Fruit fly (Drosophila melanogaster) whole organism, embryonic: ENCODE results near the gene Lerp.

Experiments used
- CG10274 ChIP-seq: fragments of 200-800 bp; sonication (Bioruptor generic); optimal IDR thresholded peaks from 3 replicates; lab custom pipeline; 2017; ENCODE audit warnings: missing biosample characterization, mild to moderate bottlenecking, missing genetic modification characterization
- CG10565 ChIP-seq: fragments of 200-800 bp; sonication (Bioruptor generic); optimal IDR thresholded peaks from 3 replicates; lab custom pipeline; 2016; ENCODE audit warnings: missing biosample characterization, mild to moderate bottlenecking, missing genetic modification characterization
- CG12104 ChIP-seq: fragments of 200-800 bp; sonication (Bioruptor generic); optimal IDR thresholded peaks from 3 replicates; lab custom pipeline; 2016; ENCODE audit warnings: missing biosample characterization, missing genetic modification characterization
- CG12659 ChIP-seq: fragments of 200-800 bp; sonication (Bioruptor generic); optimal IDR thresholded peaks from 3 replicates; lab custom pipeline; 2017; ENCODE audit warnings: mild to moderate bottlenecking, missing biosample characterization, missing genetic modification reagents, missing genetic modification characterization
- CG15073 ChIP-seq: fragments of 200-800 bp; sonication (Bioruptor generic); optimal IDR thresholded peaks from 2 replicates; lab custom pipeline; 2016; ENCODE audit warnings: missing biosample characterization, missing genetic modification characterization
- CG17385 ChIP-seq: fragments of 200-800 bp; sonication (Bioruptor generic); optimal IDR thresholded peaks from 3 replicates; lab custom pipeline; 2018; ENCODE audit warnings: missing biosample characterization, mild to moderate bottlenecking, missing genetic modification characterization
- CG2116 ChIP-seq: fragments of 200-800 bp; sonication (Bioruptor generic); optimal IDR thresholded peaks from 3 replicates; lab custom pipeline; 2018; ENCODE audit warnings: missing biosample characterization, mild to moderate bottlenecking, missing genetic modification characterization
- CG30431 ChIP-seq: fragments of 200-800 bp; sonication (Bioruptor generic); optimal IDR thresholded peaks from 2 replicates; lab custom pipeline; 2017; ENCODE audit warnings: missing biosample characterization, missing genetic modification characterization
- CG31224 ChIP-seq: fragments of 200-800 bp; sonication (Bioruptor generic); IDR thresholded peaks from 2 replicates; pipeline ENCODE4 v1.3.6; 2022; ENCODE audit warnings: missing biosample characterization, missing genetic modification characterization
- CG34376 ChIP-seq: fragments of 200-800 bp; sonication (Bioruptor generic); optimal IDR thresholded peaks from 2 replicates; lab custom pipeline; 2018; ENCODE audit warnings: missing biosample characterization, mild to moderate bottlenecking, missing genetic modification characterization
- CG3995 ChIP-seq: fragments of 200-800 bp; sonication (Bioruptor generic); optimal IDR thresholded peaks from 3 replicates; lab custom pipeline; 2016; ENCODE audit warnings: missing biosample characterization, missing genetic modification characterization
- CG4424 ChIP-seq: fragments of 200-800 bp; sonication (Bioruptor generic); optimal IDR thresholded peaks from 3 replicates; lab custom pipeline; 2016; ENCODE audit warnings: missing biosample characterization, missing genetic modification characterization
- CG6175 ChIP-seq: fragments of 200-800 bp; sonication (Bioruptor generic); IDR thresholded peaks from 3 replicates; pipeline ENCODE4 v1.3.6; 2022; ENCODE audit warnings: missing biosample characterization, missing genetic modification characterization
- CG7357 ChIP-seq: fragments of 200-800 bp; sonication (Bioruptor generic); IDR thresholded peaks from 3 replicates; pipeline ENCODE4 v1.3.6; 2022; ENCODE audit warnings: missing biosample characterization, missing genetic modification characterization
- CG8388 ChIP-seq: fragments of 200-800 bp; sonication (Bioruptor generic); optimal IDR thresholded peaks from 2 replicates; lab custom pipeline; 2019; ENCODE audit warnings: missing biosample characterization, mild to moderate bottlenecking, missing genetic modification characterization, moderate library complexity
- Camta ChIP-seq: fragments of 200-800 bp; sonication (Bioruptor generic); optimal IDR thresholded peaks from 2 replicates; lab custom pipeline; 2016; ENCODE audit warnings: missing biosample characterization, missing genetic modification characterization
- Dad ChIP-seq: fragments of 200-800 bp; sonication (Bioruptor generic); optimal IDR thresholded peaks from 3 replicates; lab custom pipeline; 2016; ENCODE audit warnings: missing biosample characterization, missing genetic modification characterization
- ERR ChIP-seq: fragments of 200-800 bp; sonication (Bioruptor generic); optimal IDR thresholded peaks from 2 replicates; lab custom pipeline; 2016; ENCODE audit warnings: missing biosample characterization, missing genetic modification characterization
- H15 ChIP-seq: fragments of 200-800 bp; sonication (Bioruptor generic); IDR thresholded peaks from 3 replicates; pipeline ENCODE4 v1.3.6; 2022; ENCODE audit warnings: missing biosample characterization, missing genetic modification characterization
- HLH54F ChIP-seq: fragments of 200-800 bp; sonication (Bioruptor generic); optimal IDR thresholded peaks from 3 replicates; lab custom pipeline; 2016; ENCODE audit warnings: missing biosample characterization, missing genetic modification characterization
- HmgZ ChIP-seq: fragments of 200-800 bp; sonication (Bioruptor generic); optimal IDR thresholded peaks from 2 replicates; lab custom pipeline; 2018; ENCODE audit warnings: missing biosample characterization, mild to moderate bottlenecking, missing genetic modification characterization
- Max ChIP-seq: fragments of 200-800 bp; sonication (Bioruptor generic); optimal IDR thresholded peaks from 2 replicates; lab custom pipeline; 2016; ENCODE audit warnings: missing biosample characterization, mild to moderate bottlenecking, missing genetic modification characterization
- Nf-YC ChIP-seq: fragments of 200-800 bp; optimal IDR thresholded peaks from 3 replicates; lab custom pipeline; 2019; ENCODE audit warnings: missing biosample characterization, mild to moderate bottlenecking, missing genetic modification characterization, moderate library complexity
- Ssrp ChIP-seq: fragments of 200-800 bp; sonication (Bioruptor generic); optimal IDR thresholded peaks from 2 replicates; lab custom pipeline; 2018; ENCODE audit warnings: missing biosample characterization, mild to moderate bottlenecking, missing genetic modification characterization, moderate library complexity
- TFAM ChIP-seq: fragments of 200-800 bp; sonication (Bioruptor generic); optimal IDR thresholded peaks from 2 replicates; lab custom pipeline; 2017; ENCODE audit warnings: missing biosample characterization, missing genetic modification characterization, inconsistent platforms
- ac ChIP-seq: fragments of 200-800 bp; sonication (Bioruptor generic); optimal IDR thresholded peaks from 3 replicates; lab custom pipeline; 2017; ENCODE audit warnings: missing biosample characterization, mild to moderate bottlenecking, missing genetic modification characterization
- al ChIP-seq: fragments of 200-800 bp; sonication (Bioruptor generic); IDR thresholded peaks from 2 replicates; pipeline ENCODE4 v1.3.6; 2022; ENCODE audit warnings: missing biosample characterization, missing genetic modification characterization
- bigmax ChIP-seq: fragments of 200-800 bp; sonication (Bioruptor generic); optimal IDR thresholded peaks from 2 replicates; lab custom pipeline; 2018; ENCODE audit warnings: missing biosample characterization, mild to moderate bottlenecking, missing genetic modification characterization
- bsh ChIP-seq, 2 experiments: fragments of 200-800 bp; sonication (Bioruptor generic); optimal IDR thresholded peaks; 2 replicates each; lab custom pipeline; 2017 to 2018; ENCODE audit warnings: mild to moderate bottlenecking in 2 of 2, missing biosample characterization in 2 of 2, missing genetic modification characterization in 2 of 2, moderate library complexity in 1 of 2
- cato ChIP-seq: fragments of 200-800 bp; sonication (Bioruptor generic); optimal IDR thresholded peaks from 2 replicates; lab custom pipeline; 2016; ENCODE audit warnings: missing biosample characterization, missing genetic modification characterization, borderline replicate concordance
- caup ChIP-seq: fragments of 200-800 bp; sonication (Bioruptor generic); optimal IDR thresholded peaks from 3 replicates; lab custom pipeline; 2017; ENCODE audit warnings: missing biosample characterization, mild to moderate bottlenecking, missing genetic modification characterization, moderate library complexity; ENCODE audit not compliant: severe bottlenecking
- chif ChIP-seq, 2 experiments: fragments of 200-800 bp; sonication (Bioruptor generic); optimal IDR thresholded peaks; 3 replicates each; lab custom pipeline; 2016; ENCODE audit warnings: missing biosample characterization in 2 of 2, missing genetic modification characterization in 2 of 2
- croc ChIP-seq: fragments of 200-800 bp; sonication (Bioruptor generic); conservative IDR thresholded peaks from 3 replicates; pipeline ENCODE4 v1.3.6; 2022; ENCODE audit warnings: missing biosample characterization, missing genetic modification characterization
- emc ChIP-seq: fragments of 200-800 bp; sonication (Bioruptor generic); optimal IDR thresholded peaks from 2 replicates; lab custom pipeline; 2016; ENCODE audit warnings: missing biosample characterization, missing genetic modification characterization
- fd102C ChIP-seq: fragments of 200-800 bp; sonication (Bioruptor generic); optimal IDR thresholded peaks from 2 replicates; lab custom pipeline; 2018; ENCODE audit warnings: missing biosample characterization, mild to moderate bottlenecking, missing genetic modification characterization, moderate library complexity
- gcm2 ChIP-seq: fragments of 200-800 bp; sonication (Bioruptor generic); optimal IDR thresholded peaks from 2 replicates; lab custom pipeline; 2016; ENCODE audit warnings: missing biosample characterization, missing genetic modification characterization
- grn ChIP-seq: fragments of 200-800 bp; sonication (Bioruptor generic); optimal IDR thresholded peaks from 3 replicates; lab custom pipeline; 2017; ENCODE audit warnings: missing biosample characterization, missing genetic modification characterization
- her ChIP-seq: fragments of 200-800 bp; sonication (Bioruptor generic); optimal IDR thresholded peaks from 2 replicates; lab custom pipeline; 2016; ENCODE audit warnings: missing biosample characterization, missing genetic modification characterization
- insv ChIP-seq, 2 experiments: fragments of 200-800 bp; sonication (Bioruptor generic); optimal IDR thresholded peaks; 3 replicates each; lab custom pipeline; 2016 to 2018; ENCODE audit warnings: missing biosample characterization in 2 of 2, missing genetic modification characterization in 2 of 2
- luna ChIP-seq: fragments of 200-800 bp; sonication (Bioruptor generic); optimal IDR thresholded peaks from 2 replicates; lab custom pipeline; 2016; ENCODE audit warnings: missing biosample characterization, missing genetic modification characterization
- maf-S ChIP-seq: fragments of 200-800 bp; sonication (Bioruptor generic); optimal IDR thresholded peaks from 2 replicates; lab custom pipeline; 2016; ENCODE audit warnings: missing biosample characterization, missing genetic modification characterization
- nmo ChIP-seq: fragments of 200-800 bp; sonication (Bioruptor generic); optimal IDR thresholded peaks from 2 replicates; lab custom pipeline; 2018; ENCODE audit warnings: missing biosample characterization, mild to moderate bottlenecking, missing genetic modification characterization, moderate library complexity
- pan ChIP-seq, 4 experiments: fragments of >200 bp in 3 of 4; fragments of 200-800 bp in 1 of 4; sonication (Bioruptor generic) in 1 of 4; optimal IDR thresholded peaks in 3 of 4; IDR thresholded peaks in 1 of 4; 2 replicates each; pipeline versions ENCODE4 v1.3.6 to Lab custom; 2017 to 2022; ENCODE audit warnings: missing biosample characterization in 2 of 4, missing genetic modification characterization in 2 of 4, mixed read lengths in 1 of 4
- pnt ChIP-seq: fragments of 200-800 bp; sonication (Bioruptor generic); optimal IDR thresholded peaks from 3 replicates; lab custom pipeline; 2016; ENCODE audit warnings: missing biosample characterization, missing genetic modification characterization
- ro ChIP-seq: fragments of 200-800 bp; sonication (Bioruptor generic); IDR thresholded peaks from 2 replicates; pipeline ENCODE4 v1.3.6; 2022; ENCODE audit warnings: missing biosample characterization, missing genetic modification characterization
- trh ChIP-seq: fragments of 200-800 bp; sonication (Bioruptor generic); optimal IDR thresholded peaks from 2 replicates; lab custom pipeline; 2016; ENCODE audit warnings: missing biosample characterization, missing genetic modification characterization
- zen2 ChIP-seq: fragments of 200-800 bp; sonication (Bioruptor generic); IDR thresholded peaks from 3 replicates; pipeline ENCODE4 v1.3.6; 2022; ENCODE audit warnings: missing biosample characterization, missing genetic modification characterization; ENCODE audit not compliant: partially characterized antibody

Gene Lerp

DNA sequence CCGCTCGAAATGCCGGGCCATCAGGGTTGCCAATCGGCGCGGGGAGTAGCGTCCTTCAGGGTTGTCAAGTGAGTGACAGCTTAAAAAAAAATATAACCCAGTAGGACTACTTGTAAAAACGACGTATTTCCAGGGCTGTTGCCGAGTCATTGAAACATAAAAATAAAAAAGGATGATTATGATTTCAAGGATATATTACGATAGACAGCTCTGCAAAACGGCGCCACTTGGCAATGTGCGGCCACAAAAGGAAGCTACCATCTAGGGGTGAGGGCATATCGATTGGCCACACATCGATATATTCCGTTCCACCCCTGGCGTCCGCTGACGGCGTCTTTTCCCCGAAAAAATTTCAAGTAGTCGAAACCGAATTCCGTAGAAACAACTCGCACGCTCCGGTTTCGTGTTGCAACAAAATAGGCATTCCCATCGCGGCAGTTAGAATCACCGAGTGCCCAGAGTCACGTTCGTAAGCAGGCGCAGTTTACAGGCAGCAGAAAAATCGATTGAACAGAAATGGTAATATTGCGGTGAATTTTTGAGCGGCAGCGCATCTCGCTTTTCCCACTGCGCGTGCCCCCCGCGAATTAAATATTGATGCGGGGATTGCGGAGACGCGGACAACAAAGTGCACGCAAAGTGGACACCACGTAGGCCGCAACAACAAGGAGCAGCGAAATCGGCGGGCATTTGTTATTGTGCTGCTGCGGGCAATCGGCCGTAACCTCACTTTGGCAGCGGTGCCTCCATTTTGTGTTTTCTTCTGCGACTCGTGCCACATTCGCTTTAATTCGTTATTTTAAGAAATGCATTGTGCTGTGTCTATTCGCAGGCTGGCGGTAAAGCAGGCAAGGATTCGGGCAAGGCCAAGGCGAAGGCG is 3.9 kb upstream of the Lerp start, which contains the start of the genes ball and His2Av (continued):
- TF ChIP-seq CG31224 (GFP tag; lab: Robert Waterston, UW) (peak; percentile 49; the same call in 1 of the 2 replicates), HLH54F (GFP tag; lab: Kevin White, UChicago) (peak; percentile 89), Max (GFP tag; lab: Kevin White, UChicago) (peak; percentile 69), cato (peak; percentile 47), CG7357 (GFP tag; lab: Robert Waterston, UW) (0 out of 3 replicates have a peak, but pooled peaks have one; percentile 27), CG34376 (peak; percentile 65), nmo (peak; percentile 84), caup (peak; percentile 82), CG3995 (GFP tag; lab: Kevin White, UChicago) (peak; percentile 68), pnt (GFP tag; lab: Kevin White, UChicago) (peak; percentile 81), bigmax (peak; percentile 97), ro (GFP tag; lab: Robert Waterston, UW) (peak; percentile 72), CG4424 (GFP tag; lab: Kevin White, UChicago) (peak; percentile 87), trh (GFP tag; lab: Kevin White, UChicago) (peak; percentile 64), Camta (GFP tag; lab: Kevin White, UChicago) (peak; percentile 74), maf-S (GFP tag; lab: Kevin White, UChicago) (peak; percentile 84), CG6175 (peak; percentile 52; the same call in 1 of the 3 replicates), CG10565 (no peak), H15 (peak; percentile 83), fd102C (peak; percentile 58), insv (GFP tag; optimal IDR thresholded peaks at IDR 0.05; lab: Kevin White, UChicago) (peak in 1 of 2 experiments; percentile 68), grn (GFP tag; lab: Kevin White, UChicago) (peak; percentile 22), CG30431 (GFP tag; lab: Kevin White, UChicago) (peak; percentile 56), ERR (GFP tag; lab: Kevin White, UChicago) (peak; percentile 81), HmgZ (tag; lab: Kevin White, UChicago) (peak; percentile 90), luna (peak; percentile 67), croc (GFP tag; lab: Robert Waterston, UW) (peak; percentile 49; the same call in 2 of the 3 replicates), Ssrp (tag; lab: Kevin White, UChicago) (peak; percentile 40), chif (GFP tag; optimal IDR thresholded peaks at IDR 0.05; lab: Kevin White, UChicago) (peak; percentile 81 to 88), CG12104 (GFP tag; lab: Kevin White, UChicago) (peak; percentile 43), CG10274 (peak; percentile 60), CG15073 (GFP tag; lab: Kevin White, UChicago) (peak; percentile 58), her (GFP tag; lab: Kevin White, UChicago) (peak; percentile 83), CG8388 (GFP tag; lab: Kevin White, UChicago) (peak; percentile 74), TFAM (GFP tag; lab: Kevin White, UChicago) (no peak), pan (optimal IDR thresholded peaks at IDR 0.05; lab: Kevin White, UChicago) (no peak), pan (GFP tag; optimal IDR thresholded peaks at IDR 0.05 in 1 of 2, IDR thresholded peaks at IDR 0.05 in 1 of 2) (peak in 1 of 2 experiments; percentile 86), ac (peak; percentile 52), Dad (peak; percentile 81), Nf-YC (tag; lab: Kevin White, UChicago) (peak; percentile 66), zen2 (GFP tag; lab: Robert Waterston, UW) (peak; percentile 78), CG2116 (peak; percentile 98), CG12659 (GFP tag; lab: Kevin White, UChicago) (peak; percentile 89), bsh (GFP tag; optimal IDR thresholded peaks at IDR 0.05; lab: Kevin White, UChicago) (peak in 1 of 2 experiments; percentile 83), emc (peak; percentile 78), gcm2 (GFP tag; lab: Kevin White, UChicago) (peak; percentile 53), al (GFP tag; lab: Robert Waterston, UW) (peak; percentile 74), CG17385 (GFP tag; lab: Kevin White, UChicago) (peak; percentile 58)
